Worm (Caenorhabditis elegans): Measurements from ENCODE around the gene R10E9.4.

R10E9.4 gene

ce11 chrIII:3954828-3955227 lies 17.8 kb downstream of the R10E9.4 start:
- TF ChIP-seq dmd-4 (tag; optimal IDR thresholded peaks at IDR 0.05) (no peak), ztf-4 (tag; optimal IDR thresholded peaks at IDR 0.05) (peak; percentile 20), lsy-2 (tag; optimal IDR thresholded peaks at IDR 0.05) (no peak), unc-55 (GFP tag; optimal IDR thresholded peaks at IDR 0.05) (peak; percentile 71), nhr-237 (tag; optimal IDR thresholded peaks at IDR 0.05) (no peak), ama-1 (optimal IDR thresholded peaks at IDR 0.05) (no peak)

- TF ChIP-seq peb-1 (tag; optimal IDR thresholded peaks at IDR 0.05) = no peak
- peak; percentile 33 for TF ChIP-seq nhr-21 (tag; optimal IDR thresholded peaks at IDR 0.05)
- no peak for TF ChIP-seq gmeb-1 (tag; optimal IDR thresholded peaks at IDR 0.05)
- TF ChIP-seq mbf-1 (tag; optimal IDR thresholded peaks at IDR 0.05) = no peak
- TF ChIP-seq blmp-1 (tag; optimal IDR thresholded peaks at IDR 0.05; ENCODE audit: insufficient read depth) = peak; percentile 3
- TF ChIP-seq sem-4 (tag; optimal IDR thresholded peaks at IDR 0.05) = peak; percentile 60
- TF ChIP-seq ztf-1 (GFP tag; conservative IDR thresholded peaks at IDR 0.05) = no peak
- TF ChIP-seq C34F6.9 (tag; optimal IDR thresholded peaks at IDR 0.05) = peak; percentile 61
- no peak for TF ChIP-seq zag-1 (tag; optimal IDR thresholded peaks at IDR 0.05)
- no peak for TF ChIP-seq crh-2 (tag; optimal IDR thresholded peaks at IDR 0.05)
- TF ChIP-seq unc-62 (GFP tag; optimal IDR thresholded peaks at IDR 0.05) = no peak
- TF ChIP-seq unc-55 (GFP tag; optimal IDR thresholded peaks at IDR 0.05) = peak; percentile 27
- no peak for TF ChIP-seq nhr-12 (tag; optimal IDR thresholded peaks at IDR 0.05)
- TF ChIP-seq unc-39 (tag; optimal IDR thresholded peaks at IDR 0.05) = no peak
- TF ChIP-seq nhr-77 (tag; optimal IDR thresholded peaks at IDR 0.05) = no peak
- no peak for TF ChIP-seq R02D3.7 (tag; optimal IDR thresholded peaks at IDR 0.05)
- no peak for TF ChIP-seq elt-1 (tag; optimal IDR thresholded peaks at IDR 0.05)
- peak; percentile 66 to 69 for TF ChIP-seq mdl-1 (tag; optimal IDR thresholded peaks at IDR 0.05)
- no peak for TF ChIP-seq nhr-11 (tag; optimal IDR thresholded peaks at IDR 0.05)
- no peak for TF ChIP-seq snpc-4 (tag; optimal IDR thresholded peaks at IDR 0.05)
- peak in 1 of 2 experiments; percentile 76 for TF ChIP-seq lsy-2 (tag; optimal IDR thresholded peaks at IDR 0.05)
- no peak for TF ChIP-seq lin-13 (GFP tag; optimal IDR thresholded peaks at IDR 0.05)
- TF ChIP-seq Y55F3AM.14 (GFP tag; optimal IDR thresholded peaks at IDR 0.05) = no peak
- TF ChIP-seq lin-11 (tag; optimal IDR thresholded peaks at IDR 0.05) = no peak
- TF ChIP-seq fos-1 (tag; optimal IDR thresholded peaks at IDR 0.05) = no peak
- peak; percentile 46 for TF ChIP-seq nhr-25 (tag; optimal IDR thresholded peaks at IDR 0.05)
- no peak for TF ChIP-seq F13H6.1 (tag; optimal IDR thresholded peaks at IDR 0.05)
- TF ChIP-seq elt-3 (tag; optimal IDR thresholded peaks at IDR 0.05) = no peak
- no peak for TF ChIP-seq nhr-10 (tag; optimal IDR thresholded peaks at IDR 0.05)
- no peak for TF ChIP-seq skn-1 (tag; optimal IDR thresholded peaks at IDR 0.05)
- TF ChIP-seq nhr-237 (tag; optimal IDR thresholded peaks at IDR 0.05) = no peak
- no peak for TF ChIP-seq alr-1 (tag; optimal IDR thresholded peaks at IDR 0.05)
- TF ChIP-seq dmd-4 (tag; optimal IDR thresholded peaks at IDR 0.05) = no peak
- no peak for TF ChIP-seq nhr-6 (tag; optimal IDR thresholded peaks at IDR 0.05)
- TF ChIP-seq lin-39 (tag; optimal IDR thresholded peaks at IDR 0.05) = no peak
- no peak for TF ChIP-seq ceh-16 (tag; optimal IDR thresholded peaks at IDR 0.05)
- TF ChIP-seq ztf-4 (tag; optimal IDR thresholded peaks at IDR 0.05) = no peak
- no peak for TF ChIP-seq aly-2 (tag; optimal IDR thresholded peaks at IDR 0.05)
- peak; percentile 7 for TF ChIP-seq mab-5 (tag; optimal IDR thresholded peaks at IDR 0.05)
- peak; percentile 78 for TF ChIP-seq sma-9 (GFP tag; optimal IDR thresholded peaks at IDR 0.05)
- TF ChIP-seq sma-9 (tag; optimal IDR thresholded peaks at IDR 0.05) = no peak
- no peak for TF ChIP-seq nhr-23 (tag; optimal IDR thresholded peaks at IDR 0.05)
- peak; percentile 81 for TF ChIP-seq nhr-129 (tag; optimal IDR thresholded peaks at IDR 0.05)
- TF ChIP-seq sma-3 (GFP tag; optimal IDR thresholded peaks at IDR 0.05) = no peak
- no peak for TF ChIP-seq ztf-11 (tag; optimal IDR thresholded peaks at IDR 0.05)
- TF ChIP-seq ama-1 (optimal IDR thresholded peaks at IDR 0.05) = no peak
Measured at ce11 chrIII:3954220-3954619, 18.4 kb downstream of the R10E9.4 start.

Measured in whole organism, L2 larva.